Worm (Caenorhabditis elegans) whole organism, midembryonic: ENCODE data around the gene C32D5.12.

Experiments used
- T22C8.4 ChIP-seq: fragments of 200-800 bp; sonication (Bioruptor generic); IDR thresholded peaks from 2 replicates; pipeline ENCODE4 v1.3.6; 2022; ENCODE audit warnings: missing genetic modification characterization, missing compliant biosample characterization
- flt-1 ChIP-seq: fragments of 200-800 bp; sonication (Bioruptor generic); IDR thresholded peaks from 2 replicates; pipeline ENCODE4 v1.3.6; 2022; ENCODE audit warnings: missing genetic modification characterization, missing compliant biosample characterization
- klf-2 ChIP-seq: fragments of 200-800 bp; sonication (Bioruptor generic); conservative IDR thresholded peaks from 2 replicates; pipeline ENCODE4 v1.3.6; 2022; ENCODE audit warnings: missing genetic modification reagents, missing genetic modification characterization, missing compliant biosample characterization
- med-1 ChIP-seq: sonication (generic microtip); optimal IDR thresholded peaks from 2 replicates; lab custom pipeline; 2017; ENCODE audit warnings: missing genetic modification characterization, mild to moderate bottlenecking, missing compliant biosample characterization, antibody characterized with exemption, missing genetic modification reagents; ENCODE audit not compliant: insufficient read depth
- ztf-23 ChIP-seq: fragments of 200-800 bp; sonication (Bioruptor generic); IDR thresholded peaks from 2 replicates; pipeline ENCODE4 v1.3.6; 2022; ENCODE audit warnings: missing genetic modification reagents, missing genetic modification characterization, missing compliant biosample characterization
- ztf-29 ChIP-seq: fragments of 200-800 bp; sonication (Bioruptor generic); IDR thresholded peaks from 2 replicates; pipeline ENCODE4 v1.3.6; 2022; ENCODE audit warnings: missing genetic modification reagents, missing genetic modification characterization, missing compliant biosample characterization

ce11 chrII:6370110-6370509, 11.3 kb upstream of the C32D5.12 start:
- TF ChIP-seq med-1 (GFP tag; lab: Kevin White, UChicago), result no peak
- peak; percentile 59 for TF ChIP-seq T22C8.4
- no peak for TF ChIP-seq ztf-23 (GFP tag; lab: Robert Waterston, UW)
- TF ChIP-seq ztf-29 (GFP tag; lab: Robert Waterston, UW), result no peak
- TF ChIP-seq flt-1 (GFP tag; lab: Robert Waterston, UW), result no peak
- no peak for TF ChIP-seq klf-2 (GFP tag; lab: Robert Waterston, UW)
